Worm (Caenorhabditis elegans): ENCODE data around the gene ZK856.11.
A peak's percentile ranks its signal among the peaks of the same experiment; 100 is the strongest.

Gene ZK856.11

DNA sequence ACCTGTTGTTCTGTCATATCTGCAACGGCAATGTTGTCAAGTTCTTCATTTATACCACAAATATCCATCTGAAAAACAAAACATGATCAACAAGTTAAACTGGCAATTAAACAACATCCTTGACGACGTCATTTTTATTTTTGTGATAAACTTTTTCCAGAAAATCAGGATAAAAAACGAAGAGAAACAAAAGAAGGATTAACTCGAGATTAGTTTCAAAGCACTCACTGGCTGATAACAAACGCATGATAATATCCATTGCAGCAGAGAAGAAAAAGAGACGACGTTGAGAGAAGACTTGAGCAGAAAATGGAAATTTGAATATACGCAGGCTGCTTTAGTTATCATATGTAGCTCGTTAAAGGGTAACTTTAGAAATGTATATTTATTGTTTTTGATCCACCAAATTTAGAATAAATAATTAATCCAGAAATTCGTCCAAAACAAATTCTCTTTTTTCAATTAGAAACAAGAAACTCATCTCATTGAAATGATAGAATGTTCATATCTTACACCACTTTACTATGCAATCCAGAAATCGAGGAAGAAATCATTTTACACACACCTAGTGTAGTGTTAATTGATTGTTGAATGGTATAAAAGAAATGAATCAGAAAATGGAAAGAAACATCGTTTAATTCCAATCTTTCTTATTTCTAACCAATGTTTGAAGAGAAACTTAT lies 36.5 kb upstream of the ZK856.11 start, which contains the start of the genes C12D8.21 and col-148:
TSS of gene C12D8.21 (minus strand) at position 68 of the 683 bp plus-strand sequence.
TSS of gene col-148 (plus strand) at position 633 of the 683 bp plus-strand sequence.
- TF ChIP-seq nhr-23 (tag; optimal IDR thresholded peaks at IDR 0.05) (no peak), lsy-12 (tag; optimal IDR thresholded peaks at IDR 0.05) (no peak), eor-1 (tag; optimal IDR thresholded peaks at IDR 0.05) (no peak), nfya-1 (tag; optimal IDR thresholded peaks at IDR 0.05; ENCODE audit: insufficient read depth) (no peak), zag-1 (tag; optimal IDR thresholded peaks at IDR 0.05) (no peak), skn-1 (tag; optimal IDR thresholded peaks at IDR 0.05) (no peak), lin-15B (tag; optimal IDR thresholded peaks at IDR 0.05) (no peak)

DNA sequence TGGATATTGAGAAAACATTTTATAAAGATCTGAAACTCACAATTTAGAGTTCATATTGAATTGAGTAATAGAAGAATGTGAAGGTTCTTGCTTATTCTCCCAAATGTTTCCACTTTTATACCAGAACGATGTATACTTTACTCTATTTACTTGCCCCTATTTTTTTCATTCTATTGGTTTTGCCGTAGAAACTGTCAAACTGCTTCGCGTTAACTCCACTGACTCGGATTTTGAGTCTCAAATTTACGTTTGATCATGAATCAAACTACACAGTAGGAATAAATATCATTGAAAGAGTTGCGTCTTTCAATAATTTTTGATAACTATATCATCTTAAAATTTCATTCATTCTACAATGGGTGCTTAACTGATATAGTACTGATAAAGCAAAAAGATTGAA lies 35.1 kb upstream of the ZK856.11 start, which contains the start of gene fipr-8:
TSS of gene fipr-8 (minus strand) at position 101 of the 400 bp plus-strand sequence.
- TF ChIP-seq nhr-43 (tag; optimal IDR thresholded peaks at IDR 0.05; ENCODE audit: poor library complexity, severe bottlenecking) (no peak), ztf-4 (tag; optimal IDR thresholded peaks at IDR 0.05) (no peak), nhr-76 (tag; optimal IDR thresholded peaks at IDR 0.05) (no peak), lsy-12 (tag; optimal IDR thresholded peaks at IDR 0.05) (no peak), nfya-1 (tag; optimal IDR thresholded peaks at IDR 0.05; ENCODE audit: insufficient read depth) (no peak), eor-1 (tag; optimal IDR thresholded peaks at IDR 0.05) (no peak)

ce11 chrV:10238665-10239064 lies 33.9 kb upstream of the ZK856.11 start, which contains the start of gene fubl-1:
Gene fubl-1, minus strand, starts transcription at chrV:10238866.
- TF ChIP-seq zag-1 (tag; optimal IDR thresholded peaks at IDR 0.05) (no peak), nhr-67 (tag; optimal IDR thresholded peaks at IDR 0.05) (no peak), elt-2 (tag; optimal IDR thresholded peaks at IDR 0.05) (peak; percentile 2), ama-1 (optimal IDR thresholded peaks at IDR 0.05) (peak; percentile 39), ceh-28 (tag; optimal IDR thresholded peaks at IDR 0.05) (no peak), lin-39 (tag; optimal IDR thresholded peaks at IDR 0.05) (peak; percentile 61), lsy-12 (tag; optimal IDR thresholded peaks at IDR 0.05) (no peak), nhr-23 (tag; optimal IDR thresholded peaks at IDR 0.05) (no peak), unc-39 (tag; optimal IDR thresholded peaks at IDR 0.05) (no peak), nfya-1 (tag; optimal IDR thresholded peaks at IDR 0.05; ENCODE audit: insufficient read depth) (peak; percentile 50), lin-15B (tag; optimal IDR thresholded peaks at IDR 0.05) (peak; percentile 73), nhr-43 (tag; optimal IDR thresholded peaks at IDR 0.05; ENCODE audit: poor library complexity, severe bottlenecking) (no peak), unc-62 (GFP tag; optimal IDR thresholded peaks at IDR 0.05) (no peak), eor-1 (tag; optimal IDR thresholded peaks at IDR 0.05) (no peak), pha-4 (tag; optimal IDR thresholded peaks at IDR 0.05) (peak; percentile 6), hmg-11 (tag; optimal IDR thresholded peaks at IDR 0.05) (peak; percentile 9), nhr-25 (tag; optimal IDR thresholded peaks at IDR 0.05) (no peak)

DNA sequence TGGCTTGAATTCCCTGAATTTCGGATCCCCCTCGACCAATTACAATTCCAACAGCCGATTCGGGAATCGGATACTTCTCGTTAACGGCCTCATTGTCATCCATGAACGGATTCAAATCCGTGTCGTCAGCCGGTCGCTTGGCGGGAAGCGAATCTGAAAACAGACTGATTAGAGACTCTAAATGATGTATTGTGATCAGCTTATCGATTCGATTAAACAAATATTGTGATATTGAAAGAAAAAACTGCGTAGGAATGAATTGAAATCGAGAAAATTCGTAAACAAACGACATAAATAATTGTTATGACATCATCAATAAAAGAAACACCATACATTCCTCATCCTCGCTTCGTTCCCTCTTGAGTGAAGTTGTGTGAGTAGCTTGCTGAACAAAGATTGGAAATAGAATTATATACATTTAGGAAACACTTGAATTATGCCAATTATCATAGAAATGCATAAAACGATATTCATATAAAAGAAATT lies 33.3 kb upstream of the ZK856.11 start:
- no peak for TF ChIP-seq tbx-2 (tag; optimal IDR thresholded peaks at IDR 0.05)
- peak; percentile 6 for TF ChIP-seq ama-1 (optimal IDR thresholded peaks at IDR 0.05)

ce11 chrV:10237171-10237570 lies 32.4 kb upstream of the ZK856.11 start:
- TF ChIP-seq R02D3.7 (tag; optimal IDR thresholded peaks at IDR 0.05) (no peak), egl-5 (tag; optimal IDR thresholded peaks at IDR 0.05) (no peak), lin-39 (tag; optimal IDR thresholded peaks at IDR 0.05) (no peak), tbx-2 (tag; optimal IDR thresholded peaks at IDR 0.05) (no peak)

DNA sequence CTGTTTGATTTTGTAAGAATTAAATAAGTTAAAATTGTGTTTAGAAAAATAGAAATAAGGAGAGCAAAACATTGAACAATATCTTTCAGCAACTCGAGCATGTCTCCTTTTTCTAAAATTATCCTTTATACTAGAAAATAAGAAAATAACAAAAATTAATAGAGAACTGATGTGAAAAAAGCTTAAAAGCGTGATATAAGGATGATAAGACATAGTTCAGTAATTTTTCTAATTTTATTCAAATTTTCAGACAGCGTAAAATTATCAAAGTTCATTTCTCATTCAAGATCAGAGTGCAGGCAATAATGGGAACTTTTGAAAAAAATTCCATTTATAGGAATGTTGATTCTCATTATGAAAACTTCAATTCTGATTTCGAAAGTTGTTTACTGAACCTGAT lies 28.6 kb upstream of the ZK856.11 start, which contains the start of gene str-182:
TSS of gene str-182 (minus strand) at position 101 of the 400 bp plus-strand sequence.
- no peak for TF ChIP-seq unc-39 (tag; optimal IDR thresholded peaks at IDR 0.05)
- no peak for TF ChIP-seq ceh-16 (tag; optimal IDR thresholded peaks at IDR 0.05)
- TF ChIP-seq jun-1 (tag; optimal IDR thresholded peaks at IDR 0.05) = no peak
- no peak for TF ChIP-seq daf-12 (tag; optimal IDR thresholded peaks at IDR 0.05)
- TF ChIP-seq ztf-4 (tag; optimal IDR thresholded peaks at IDR 0.05) = no peak
- no peak for TF ChIP-seq ceh-9 (tag; optimal IDR thresholded peaks at IDR 0.05)
- no peak for TF ChIP-seq elt-2 (tag; optimal IDR thresholded peaks at IDR 0.05)
- TF ChIP-seq nhr-237 (tag; optimal IDR thresholded peaks at IDR 0.05) = no peak
- TF ChIP-seq ceh-82 (tag; optimal IDR thresholded peaks at IDR 0.05) = no peak
- TF ChIP-seq nhr-76 (tag; optimal IDR thresholded peaks at IDR 0.05) = no peak
- TF ChIP-seq ZK546.5 (tag; optimal IDR thresholded peaks at IDR 0.05) = no peak
- TF ChIP-seq elt-3 (tag; optimal IDR thresholded peaks at IDR 0.05) = no peak
- no peak for TF ChIP-seq pha-4 (tag; optimal IDR thresholded peaks at IDR 0.05)
